Worm (Caenorhabditis elegans): ENCODE measurements around the gene dpf-5.

The dpf-5 gene

ce11 chrIV:4807219-4807618 is 833 bp upstream of the dpf-5 start, which contains the start of gene H06H21.11:
Gene H06H21.11 (minus strand): TSS chrIV:4807319.
- TF ChIP-seq mls-2 (tag; optimal IDR thresholded peaks at IDR 0.05) (no peak), ces-1 (GFP tag; optimal IDR thresholded peaks at IDR 0.05) (no peak), ham-2 (GFP tag; optimal IDR thresholded peaks at IDR 0.05) (no peak), bed-3 (GFP tag; optimal IDR thresholded peaks at IDR 0.05) (no peak), M03D4.4 (tag; optimal IDR thresholded peaks at IDR 0.05) (no peak), zip-8 (tag; optimal IDR thresholded peaks at IDR 0.05) (no peak), ztf-11 (tag; optimal IDR thresholded peaks at IDR 0.05) (no peak)

ce11 chrIV:4802494-4802893 is 3.9 kb downstream of the dpf-5 start, which contains the start of gene dpf-7:
Gene dpf-7 (minus strand): TSS chrIV:4802594.
- no peak for TF ChIP-seq ztf-11 (tag; optimal IDR thresholded peaks at IDR 0.05)

ce11 chrIV:4799114-4799513 is 7.3 kb downstream of the dpf-5 start, which contains the start of gene eor-1:
Gene eor-1 (minus strand): TSS chrIV:4799178.
- no peak for TF ChIP-seq nhr-28 (tag; optimal IDR thresholded peaks at IDR 0.05)
- TF ChIP-seq mep-1 (tag; optimal IDR thresholded peaks at IDR 0.05): peak; percentile 0
- no peak for TF ChIP-seq sem-2 (GFP tag; optimal IDR thresholded peaks at IDR 0.05)
- TF ChIP-seq drap-1 (GFP tag; optimal IDR thresholded peaks at IDR 0.05): no peak
- peak; percentile 14 for TF ChIP-seq ceh-83 (GFP tag; optimal IDR thresholded peaks at IDR 0.05)
- TF ChIP-seq tbx-8 (GFP tag; optimal IDR thresholded peaks at IDR 0.05): no peak
- TF ChIP-seq ztf-11 (tag; optimal IDR thresholded peaks at IDR 0.05): no peak
- peak; percentile 12 for TF ChIP-seq nhr-237 (tag; optimal IDR thresholded peaks at IDR 0.05)
- TF ChIP-seq unc-120 (tag; optimal IDR thresholded peaks at IDR 0.05; ENCODE audit: poor library complexity, severe bottlenecking): no peak
- TF ChIP-seq ceh-39 (tag; optimal IDR thresholded peaks at IDR 0.05): peak; percentile 89
- no peak for TF ChIP-seq cnd-1 (tag; optimal IDR thresholded peaks at IDR 0.05)
- TF ChIP-seq ces-1 (GFP tag; optimal IDR thresholded peaks at IDR 0.05): peak; percentile 63
- peak; percentile 31 for TF ChIP-seq lsy-2 (tag; optimal IDR thresholded peaks at IDR 0.05)
- no peak for TF ChIP-seq nhr-12 (tag; optimal IDR thresholded peaks at IDR 0.05)

ce11 chrIV:4795111-4795510 is 11.3 kb downstream of the dpf-5 start:
- TF ChIP-seq mab-5 (tag; optimal IDR thresholded peaks at IDR 0.05) (no peak), nhr-76 (tag; optimal IDR thresholded peaks at IDR 0.05) (no peak), nhr-28 (tag; optimal IDR thresholded peaks at IDR 0.05) (no peak)

- TF ChIP-seq lsy-2 (tag; optimal IDR thresholded peaks at IDR 0.05) (no peak), ceh-43 (GFP tag; optimal IDR thresholded peaks at IDR 0.05) (no peak), elt-1 (tag; optimal IDR thresholded peaks at IDR 0.05; ENCODE audit: borderline replicate concordance, insufficient read depth) (no peak), snpc-4 (tag; optimal IDR thresholded peaks at IDR 0.05) (no peak), unc-62 (GFP tag; optimal IDR thresholded peaks at IDR 0.05) (no peak), flh-1 (GFP tag; optimal IDR thresholded peaks at IDR 0.05) (no peak), drap-1 (GFP tag; optimal IDR thresholded peaks at IDR 0.05) (no peak)
Measured at ce11 chrIV:4789445-4789844, 16.9 kb downstream of the dpf-5 start, which contains the start of gene R11E3.1. Gene R11E3.1 (plus strand): TSS chrIV:4789745.

DNA sequence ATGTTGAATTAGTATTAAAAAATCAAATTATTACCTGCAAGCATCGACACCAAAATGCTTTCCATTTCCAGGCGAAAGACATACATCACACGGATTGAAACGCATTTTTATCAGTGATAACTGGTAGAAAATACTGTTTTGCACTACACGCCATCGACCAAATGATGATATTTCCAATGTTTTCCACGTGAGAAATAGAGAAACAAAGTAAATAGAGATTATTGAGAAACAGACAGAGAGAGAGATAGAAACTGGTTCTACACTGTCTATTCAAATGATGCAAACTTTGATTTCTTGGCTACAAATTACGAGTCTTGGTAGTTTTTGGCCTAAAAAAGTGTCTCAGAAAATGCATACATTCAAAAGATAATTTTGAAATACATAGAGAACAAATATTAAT is 18.1 kb downstream of the dpf-5 start, which contains the start of gene nhr-104:
nhr-104 (minus strand) TSS at position 361 of the 400 bp plus-strand sequence.
- TF ChIP-seq nhr-237 (tag; optimal IDR thresholded peaks at IDR 0.05) (peak; percentile 22), M03D4.4 (tag; optimal IDR thresholded peaks at IDR 0.05) (no peak), elt-3 (tag; optimal IDR thresholded peaks at IDR 0.05) (no peak), nhr-2 (tag; optimal IDR thresholded peaks at IDR 0.05) (no peak)

- peak; percentile 60 for TF ChIP-seq cnd-1 (tag; optimal IDR thresholded peaks at IDR 0.05)
- peak; percentile 35 for TF ChIP-seq sptf-1 (tag; optimal IDR thresholded peaks at IDR 0.05)
- peak; percentile 22 for TF ChIP-seq M03D4.4 (tag; optimal IDR thresholded peaks at IDR 0.05)
Measured at ce11 chrIV:4784687-4785086, 21.7 kb downstream of the dpf-5 start.
